Fruit fly (Drosophila melanogaster) whole organism, wandering third instar larva: ENCODE measurements around the gene CG13653.

ENCODE experiments used
- Abd-B ChIP-seq: fragments of >200 bp; optimal IDR thresholded peaks from 2 replicates; lab custom pipeline; 2017; ENCODE audit warnings: missing biosample characterization, missing genetic modification characterization
- CG32264 ChIP-seq: fragments of 200-800 bp; sonication (Bioruptor generic); optimal IDR thresholded peaks from 2 replicates; lab custom pipeline; 2016; ENCODE audit warnings: missing biosample characterization, missing genetic modification characterization
- CG9705 ChIP-seq: fragments of 200-800 bp; sonication (Bioruptor generic); optimal IDR thresholded peaks from 2 replicates; lab custom pipeline; 2018; ENCODE audit warnings: missing biosample characterization, mild to moderate bottlenecking, missing genetic modification characterization
- CrebA ChIP-seq: fragments of 200-800 bp; sonication (Bioruptor generic); optimal IDR thresholded peaks from 2 replicates; lab custom pipeline; 2016; ENCODE audit warnings: missing biosample characterization, mild to moderate bottlenecking, missing genetic modification characterization, borderline replicate concordance
- Dfd ChIP-seq: fragments of >200 bp; optimal IDR thresholded peaks from 2 replicates; lab custom pipeline; 2017; ENCODE audit warnings: missing biosample characterization, missing genetic modification characterization
- Dif ChIP-seq: fragments of 200-275, 200-300 bp; sonication (Bioruptor generic); optimal IDR thresholded peaks from 2 replicates; lab custom pipeline; 2018; ENCODE audit warnings: missing biosample characterization, missing genetic modification characterization; ENCODE audit not compliant: partially characterized antibody
- GATAd ChIP-seq: sonication (Bioruptor generic); optimal IDR thresholded peaks from 2 replicates; lab custom pipeline; 2016; ENCODE audit warnings: missing biosample characterization, missing genetic modification characterization
- HLH106 ChIP-seq: fragments of 200-800 bp; optimal IDR thresholded peaks from 3 replicates; lab custom pipeline; 2019; ENCODE audit warnings: missing biosample characterization, mild to moderate bottlenecking, missing genetic modification characterization, moderate library complexity
- Hnf4 ChIP-seq: fragments of 200-800 bp; sonication (Bioruptor generic); optimal IDR thresholded peaks from 2 replicates; lab custom pipeline; 2016; ENCODE audit warnings: missing biosample characterization, mild to moderate bottlenecking, missing genetic modification characterization
- Jra ChIP-seq: sonication (Bioruptor generic); optimal IDR thresholded peaks from 2 replicates; lab custom pipeline; 2016; ENCODE audit warnings: missing biosample characterization, missing genetic modification characterization
- Mio ChIP-seq: sonication (Bioruptor generic); optimal IDR thresholded peaks from 2 replicates; lab custom pipeline; 2016; ENCODE audit warnings: missing biosample characterization, missing genetic modification characterization
- N ChIP-seq: fragments of >200 bp; optimal IDR thresholded peaks from 2 replicates; lab custom pipeline; 2018; ENCODE audit warnings: missing biosample characterization, missing external identifiers, missing genetic modification characterization
- OdsH ChIP-seq: fragments of 200-800 bp; sonication (Bioruptor generic); optimal IDR thresholded peaks from 2 replicates; lab custom pipeline; 2016; ENCODE audit warnings: missing biosample characterization, mild to moderate bottlenecking, missing genetic modification characterization
- Rel ChIP-seq, 2 experiments: fragments of 200-800 bp; sonication (Bioruptor generic) in 1 of 2; optimal IDR thresholded peaks; 2 replicates in 1 of 2; 3 replicates in 1 of 2; lab custom pipeline; 2016 to 2019; ENCODE audit warnings: mild to moderate bottlenecking in 2 of 2, missing biosample characterization in 2 of 2, missing genetic modification characterization in 2 of 2, moderate library complexity in 1 of 2
- Sp1 ChIP-seq: fragments of 200-800 bp; sonication (Bioruptor generic); optimal IDR thresholded peaks from 3 replicates; lab custom pipeline; 2019; ENCODE audit warnings: missing biosample characterization, mild to moderate bottlenecking, missing genetic modification characterization, moderate library complexity
- Vsx2 ChIP-seq: fragments of 200-300, 225-300 bp; sonication (Bioruptor generic); optimal IDR thresholded peaks from 2 replicates; lab custom pipeline; 2018; ENCODE audit warnings: missing biosample characterization, missing genetic modification characterization; ENCODE audit not compliant: partially characterized antibody
- br ChIP-seq: fragments of 200-800 bp; sonication (Bioruptor generic); optimal IDR thresholded peaks from 2 replicates; lab custom pipeline; 2016; ENCODE audit warnings: missing biosample characterization, missing genetic modification characterization
- brk ChIP-seq: fragments of 200-800 bp; sonication (Bioruptor generic); optimal IDR thresholded peaks from 2 replicates; lab custom pipeline; 2016; ENCODE audit warnings: missing biosample characterization, mild to moderate bottlenecking, missing genetic modification characterization
- dl ChIP-seq, 2 experiments: fragments of 175-275, 200-275 bp in 1 of 2; fragments of 200-275 bp in 1 of 2; sonication (Bioruptor generic); optimal IDR thresholded peaks; lab custom pipeline; 2018; ENCODE audit warnings: mild to moderate bottlenecking in 2 of 2, missing biosample characterization in 2 of 2, missing genetic modification characterization in 2 of 2, moderate library complexity in 2 of 2; ENCODE audit not compliant: partially characterized antibody in 2 of 2, insufficient read depth in 1 of 2
- dmrt93B ChIP-seq: fragments of 200-800 bp; sonication (Bioruptor generic); optimal IDR thresholded peaks from 2 replicates; lab custom pipeline; 2018; ENCODE audit warnings: missing biosample characterization, mild to moderate bottlenecking, missing genetic modification characterization
- dsf ChIP-seq: sonication (Bioruptor generic); optimal IDR thresholded peaks from 2 replicates; lab custom pipeline; 2016; ENCODE audit warnings: missing biosample characterization, missing genetic modification characterization, borderline replicate concordance
- ey ChIP-seq: fragments of 200-800 bp; sonication (Bioruptor generic); optimal IDR thresholded peaks from 2 replicates; lab custom pipeline; 2016; ENCODE audit warnings: missing biosample characterization, missing genetic modification characterization
- foxo ChIP-seq, 2 experiments: fragments of 200-800 bp; sonication (Bioruptor generic); optimal IDR thresholded peaks; 2 replicates in 1 of 2; 3 replicates in 1 of 2; lab custom pipeline; 2016 to 2017; ENCODE audit warnings: missing biosample characterization in 2 of 2, missing genetic modification characterization in 2 of 2
- fru ChIP-seq: fragments of 200-800 bp; sonication (Bioruptor generic); optimal IDR thresholded peaks from 3 replicates; lab custom pipeline; 2016; ENCODE audit warnings: missing biosample characterization, mild to moderate bottlenecking, missing genetic modification characterization
- h ChIP-seq: fragments of 200-800 bp; sonication (Bioruptor generic); optimal IDR thresholded peaks from 3 replicates; lab custom pipeline; 2016; ENCODE audit warnings: missing biosample characterization, mild to moderate bottlenecking, missing genetic modification characterization
- jim ChIP-seq: fragments of 175-275, 200-325 bp; sonication (Bioruptor generic); optimal IDR thresholded peaks from 2 replicates; lab custom pipeline; 2016; ENCODE audit warnings: missing biosample characterization, mild to moderate bottlenecking, missing genetic modification characterization
- lola ChIP-seq: fragments of >200 bp; optimal IDR thresholded peaks from 2 replicates; lab custom pipeline; 2017; ENCODE audit warnings: missing biosample characterization, missing genetic modification characterization
- pan ChIP-seq: fragments of >200 bp; optimal IDR thresholded peaks from 2 replicates; lab custom pipeline; 2017
- psq ChIP-seq: fragments of 200-800 bp; sonication (Bioruptor generic); optimal IDR thresholded peaks from 3 replicates; lab custom pipeline; 2017; ENCODE audit warnings: missing biosample characterization, mild to moderate bottlenecking, missing genetic modification characterization, moderate library complexity
- rgr ChIP-seq: fragments of 200-800 bp; sonication (Bioruptor generic); optimal IDR thresholded peaks from 3 replicates; lab custom pipeline; 2016; ENCODE audit warnings: missing biosample characterization, mild to moderate bottlenecking, missing genetic modification characterization
- sage ChIP-seq: fragments of 200-800 bp; sonication (Bioruptor generic); optimal IDR thresholded peaks from 2 replicates; lab custom pipeline; 2016; ENCODE audit warnings: missing biosample characterization, mild to moderate bottlenecking, missing genetic modification characterization
- sv ChIP-seq: fragments of 200-800 bp; sonication (Bioruptor generic); optimal IDR thresholded peaks from 3 replicates; lab custom pipeline; 2016; ENCODE audit warnings: missing biosample characterization, missing genetic modification characterization
- tai ChIP-seq: sonication (Bioruptor generic); optimal IDR thresholded peaks from 2 replicates; lab custom pipeline; 2016; ENCODE audit warnings: missing biosample characterization, missing genetic modification characterization
- usp ChIP-seq: fragments of >200 bp; optimal IDR thresholded peaks from 2 replicates; lab custom pipeline; 2017; ENCODE audit warnings: missing biosample characterization, missing genetic modification characterization
- woc ChIP-seq: sonication (Bioruptor generic); optimal IDR thresholded peaks from 2 replicates; lab custom pipeline; 2016; ENCODE audit warnings: missing biosample characterization, mild to moderate bottlenecking, missing genetic modification characterization

CG13653 gene

dm6 chr3R:25167407-25168191 is 27.7 kb upstream of the CG13653 start:
- TF ChIP-seq Abd-B (GFP tag; lab: Kevin White, UChicago) (no peak), psq (GFP tag; lab: Kevin White, UChicago) (no peak), Rel (GFP tag; optimal IDR thresholded peaks at IDR 0.05; lab: Kevin White, UChicago) (no peak), Rel (tag; optimal IDR thresholded peaks at IDR 0.05; lab: Kevin White, UChicago) (no peak), Dfd (GFP tag; lab: Kevin White, UChicago) (no peak), foxo (GFP tag; optimal IDR thresholded peaks at IDR 0.05; lab: Kevin White, UChicago) (peak in 1 of 2 experiments; percentile 16), jim (GFP tag; lab: Kevin White, UChicago) (no peak), dl (GFP tag; optimal IDR thresholded peaks at IDR 0.05; lab: Kevin White, UChicago; ENCODE audit: insufficient read depth in 1 of 2, partially characterized antibody in 2 of 2) (no peak), fru (GFP tag; lab: Kevin White, UChicago) (peak; percentile 21), dsf (no peak)

- TF ChIP-seq woc (GFP tag; lab: Kevin White, UChicago): no peak
- TF ChIP-seq fru (GFP tag; lab: Kevin White, UChicago): peak; percentile 4
- no peak for TF ChIP-seq jim (GFP tag; lab: Kevin White, UChicago)
- TF ChIP-seq Dfd (GFP tag; lab: Kevin White, UChicago): peak; percentile 36
- TF ChIP-seq tai (GFP tag; lab: Kevin White, UChicago): no peak
- TF ChIP-seq pan (lab: Kevin White, UChicago): no peak
- no peak for TF ChIP-seq Vsx2 (GFP tag; lab: Kevin White, UChicago)
- peak; percentile 4 for TF ChIP-seq sv (GFP tag; lab: Kevin White, UChicago)
Measured at dm6 chr3R:25168259-25168972, 26.9 kb upstream of the CG13653 start.

dm6 chr3R:25172353-25172752 is 23.0 kb upstream of the CG13653 start:
- no peak for TF ChIP-seq N
- no peak for TF ChIP-seq rgr (GFP tag; lab: Kevin White, UChicago)
- no peak for TF ChIP-seq Mio (GFP tag; lab: Kevin White, UChicago)
- no peak for TF ChIP-seq sv (GFP tag; lab: Kevin White, UChicago)
- TF ChIP-seq ey (GFP tag; lab: Kevin White, UChicago): no peak
- no peak for TF ChIP-seq OdsH

dm6 chr3R:25172976-25173375 is 22.4 kb upstream of the CG13653 start:
- TF ChIP-seq sage (no peak), lola (GFP tag; lab: Kevin White, UChicago) (no peak), Hnf4 (no peak), dl (GFP tag; optimal IDR thresholded peaks at IDR 0.05; lab: Kevin White, UChicago; ENCODE audit: insufficient read depth in 1 of 2, partially characterized antibody in 2 of 2) (no peak), h (GFP tag; lab: Kevin White, UChicago) (no peak), tai (GFP tag; lab: Kevin White, UChicago) (no peak), GATAd (GFP tag; lab: Kevin White, UChicago) (no peak), OdsH (no peak), HLH106 (tag; lab: Kevin White, UChicago) (no peak), brk (GFP tag; lab: Kevin White, UChicago) (no peak), CG32264 (no peak)

- TF ChIP-seq Abd-B (GFP tag; lab: Kevin White, UChicago) (no peak), Vsx2 (GFP tag; lab: Kevin White, UChicago) (no peak), Dfd (GFP tag; lab: Kevin White, UChicago) (no peak), fru (GFP tag; lab: Kevin White, UChicago) (peak; percentile 80), sage (no peak), Hnf4 (peak; percentile 56), GATAd (GFP tag; lab: Kevin White, UChicago) (no peak), Sp1 (GFP tag; lab: Kevin White, UChicago) (peak; percentile 70), HLH106 (tag; lab: Kevin White, UChicago) (peak; percentile 78), dl (GFP tag; optimal IDR thresholded peaks at IDR 0.05; lab: Kevin White, UChicago; ENCODE audit: insufficient read depth in 1 of 2, partially characterized antibody in 2 of 2) (no peak), br (GFP tag; lab: Kevin White, UChicago) (peak; percentile 70), jim (GFP tag; lab: Kevin White, UChicago) (no peak), Jra (GFP tag; lab: Kevin White, UChicago) (peak; percentile 18), CrebA (no peak), OdsH (peak; percentile 64), CG9705 (GFP tag; lab: Kevin White, UChicago) (peak; percentile 39), tai (GFP tag; lab: Kevin White, UChicago) (no peak), N (no peak), Dif (GFP tag; lab: Kevin White, UChicago) (no peak), Mio (GFP tag; lab: Kevin White, UChicago) (no peak), psq (GFP tag; lab: Kevin White, UChicago) (peak; percentile 67), foxo (GFP tag; optimal IDR thresholded peaks at IDR 0.05; lab: Kevin White, UChicago) (peak in 1 of 2 experiments; percentile 79), Rel (GFP tag; optimal IDR thresholded peaks at IDR 0.05; lab: Kevin White, UChicago) (no peak), Rel (tag; optimal IDR thresholded peaks at IDR 0.05; lab: Kevin White, UChicago) (peak; percentile 2), brk (GFP tag; lab: Kevin White, UChicago) (peak; percentile 47), dmrt93B (GFP tag; lab: Kevin White, UChicago) (peak; percentile 64), usp (no peak), rgr (GFP tag; lab: Kevin White, UChicago) (peak; percentile 57)
Measured at dm6 chr3R:25174244-25174643, 21.1 kb upstream of the CG13653 start.
